Worm (Caenorhabditis elegans) whole organism, early embryonic: ENCODE measurements around the gene pqn-39.

Experiments
- B0310.2 ChIP-seq: sonication (generic microtip); optimal IDR thresholded peaks from 2 replicates; lab custom pipeline; 2016; ENCODE audit warnings: mild to moderate bottlenecking, missing genetic modification characterization, missing compliant biosample characterization
- F13C5.2 ChIP-seq: sonication (generic microtip); optimal IDR thresholded peaks from 2 replicates; lab custom pipeline; 2017; ENCODE audit warnings: mild to moderate bottlenecking, missing genetic modification characterization, inconsistent platforms, missing compliant biosample characterization
- aly-1 ChIP-seq: sonication (generic microtip); optimal IDR thresholded peaks from 2 replicates; lab custom pipeline; 2016; ENCODE audit warnings: missing genetic modification characterization, missing compliant biosample characterization
- ama-1 ChIP-seq: fragments of 150-350 bp; optimal IDR thresholded peaks from 2 replicates; lab custom pipeline; 2014
- ceh-13 ChIP-seq: fragments of 200-800 bp; sonication (Bioruptor generic); optimal IDR thresholded peaks from 2 replicates; lab custom pipeline; 2018; ENCODE audit warnings: mild to moderate bottlenecking, missing genetic modification characterization, missing compliant biosample characterization
- flt-1 ChIP-seq: fragments of 200-800 bp; sonication (Bioruptor generic); IDR thresholded peaks from 2 replicates; pipeline ENCODE4 v1.3.6; 2022; ENCODE audit warnings: missing genetic modification characterization, missing compliant biosample characterization
- hmbx-1 ChIP-seq: sonication (generic microtip); optimal IDR thresholded peaks from 2 replicates; lab custom pipeline; 2016; ENCODE audit warnings: mild to moderate bottlenecking, missing genetic modification characterization, missing compliant biosample characterization
- hmg-4 ChIP-seq: fragments of 200-800 bp; sonication (Bioruptor generic); optimal IDR thresholded peaks from 2 replicates; lab custom pipeline; 2018; ENCODE audit warnings: mild to moderate bottlenecking, missing genetic modification characterization, missing compliant biosample characterization
- hnd-1 ChIP-seq: sonication (generic microtip); optimal IDR thresholded peaks from 2 replicates; lab custom pipeline; 2016; ENCODE audit warnings: missing genetic modification characterization, missing compliant biosample characterization
- scrt-1 ChIP-seq: fragments of 200-800 bp; sonication (Bioruptor generic); IDR thresholded peaks from 2 replicates; pipeline ENCODE4 v1.3.6; 2022; ENCODE audit warnings: missing genetic modification characterization, missing compliant biosample characterization
- tbx-11 ChIP-seq: fragments of 200-800 bp; sonication (Bioruptor generic); IDR thresholded peaks from 2 replicates; pipeline ENCODE4 v1.3.6; 2022; ENCODE audit warnings: missing genetic modification characterization, missing compliant biosample characterization

DNA sequence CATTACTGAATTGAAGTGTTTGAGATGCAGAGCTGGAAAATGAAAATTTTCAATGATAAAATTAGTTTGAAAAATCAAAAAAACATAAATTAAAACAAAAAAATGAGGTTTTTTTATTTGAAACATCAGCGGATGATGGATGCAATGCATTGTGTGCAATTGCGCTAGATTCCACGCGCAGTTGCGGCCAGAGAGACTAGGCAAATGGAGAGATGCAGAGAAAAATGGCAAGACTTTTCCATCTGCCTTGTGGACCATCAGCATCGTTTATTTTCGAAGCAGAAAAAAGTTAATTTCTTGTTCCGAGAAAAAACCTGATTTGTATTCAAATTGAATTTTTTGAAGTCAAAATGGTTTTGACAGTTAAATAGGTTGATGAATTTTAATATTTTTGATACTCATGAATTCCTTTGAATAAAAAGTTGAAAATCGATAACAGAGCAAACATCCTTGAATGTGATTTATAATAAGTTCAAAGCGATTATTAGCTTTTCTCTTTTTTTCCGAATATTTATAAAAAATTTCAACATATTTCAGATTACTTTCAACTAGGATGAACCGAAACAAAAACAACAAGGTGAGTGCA lies 27.4 kb upstream of the pqn-39 start, which contains the start of the genes C31E10.5 and C31E10.6:
- TF ChIP-seq ama-1 (lab: Kevin White, UChicago) (no peak), hmg-4 (no peak), scrt-1 (GFP tag; lab: Robert Waterston, UW) (0 out of 2 replicates have a peak, but pooled peaks have one; percentile 34), ceh-13 (no peak), hmbx-1 (tag; lab: Kevin White, UChicago) (no peak), tbx-11 (GFP tag; lab: Robert Waterston, UW) (no peak), hnd-1 (no peak), aly-1 (tag; lab: Kevin White, UChicago) (no peak), F13C5.2 (tag; lab: Kevin White, UChicago) (peak; percentile 66), flt-1 (GFP tag; lab: Robert Waterston, UW) (no peak), B0310.2 (tag; lab: Kevin White, UChicago) (no peak)
